Worm (Caenorhabditis elegans) whole organism, young adult: ENCODE data around the gene Y57G11C.28.
A peak's percentile ranks its signal among the peaks of the same experiment; 100 is the strongest.

Source experiments
- B0035.1 ChIP-seq: sonication (generic microtip); optimal IDR thresholded peaks from 2 replicates; lab custom pipeline; 2016; ENCODE audit warnings: missing genetic modification characterization, mild to moderate bottlenecking, missing compliant biosample characterization, missing genotype, missing genetic modification reagents
- F33H1.4 ChIP-seq: fragments of 200-800 bp; sonication (Bioruptor generic); IDR thresholded peaks from 2 replicates; pipeline ENCODE4 v1.3.6; 2022; ENCODE audit warnings: missing genetic modification reagents, missing genetic modification characterization, missing compliant biosample characterization
- F49E8.2 ChIP-seq: sonication (generic microtip); optimal IDR thresholded peaks from 3 replicates; lab custom pipeline; 2017; ENCODE audit warnings: missing genetic modification characterization, mild to moderate bottlenecking, missing compliant biosample characterization, antibody characterized with exemption, moderate library complexity; ENCODE audit not compliant: insufficient read depth
- K11D2.4 ChIP-seq: fragments of 200-800 bp; sonication (Bioruptor generic); IDR thresholded peaks from 2 replicates; pipeline ENCODE4 v1.3.6; 2022; ENCODE audit warnings: missing genetic modification reagents, missing genetic modification characterization, missing compliant biosample characterization
- K12H6.12 ChIP-seq: fragments of 200-800 bp; sonication (Bioruptor generic); optimal IDR thresholded peaks from 2 replicates; lab custom pipeline; 2018; ENCODE audit warnings: mild to moderate bottlenecking, missing genetic modification characterization, missing compliant biosample characterization
- T26A5.8 ChIP-seq: sonication (generic microtip); optimal IDR thresholded peaks from 2 replicates; lab custom pipeline; 2016; ENCODE audit warnings: missing genetic modification characterization, missing compliant biosample characterization
- Y56A3A.18 ChIP-seq: fragments of 200-800 bp; sonication (Bioruptor generic); IDR thresholded peaks from 2 replicates; pipeline ENCODE4 v1.3.6; 2022; ENCODE audit warnings: missing genetic modification reagents, missing genetic modification characterization, missing compliant biosample characterization
- Y79H2A.3 ChIP-seq: fragments of 200-800 bp; sonication (Bioruptor generic); conservative IDR thresholded peaks from 2 replicates; pipeline ENCODE4 v1.3.6; 2022; ENCODE audit warnings: missing genetic modification reagents, missing genetic modification characterization, missing compliant biosample characterization
- akir-1 ChIP-seq: fragments of 200-800 bp; sonication (Bioruptor generic); optimal IDR thresholded peaks from 2 replicates; lab custom pipeline; 2018; ENCODE audit warnings: mild to moderate bottlenecking, missing genetic modification characterization, moderate library complexity, missing compliant biosample characterization
- aptf-3 ChIP-seq: fragments of 200-800 bp; sonication (Bioruptor generic); IDR thresholded peaks from 2 replicates; pipeline ENCODE4 v1.3.6; 2022; ENCODE audit warnings: missing genetic modification characterization, missing compliant biosample characterization
- attf-6 ChIP-seq: fragments of 200-800 bp; sonication (Bioruptor generic); IDR thresholded peaks from 2 replicates; pipeline ENCODE4 v1.3.6; 2022; ENCODE audit warnings: missing genetic modification reagents, missing genetic modification characterization, missing compliant biosample characterization
- bed-2 ChIP-seq: fragments of 200-800 bp; sonication (Bioruptor generic); IDR thresholded peaks from 2 replicates; pipeline ENCODE4 v1.3.6; 2022; ENCODE audit warnings: missing genetic modification reagents, missing genetic modification characterization, missing compliant biosample characterization
- egl-18 ChIP-seq: fragments of 200-800 bp; sonication (Bioruptor generic); IDR thresholded peaks from 2 replicates; pipeline ENCODE4 v1.3.6; 2022; ENCODE audit warnings: missing genetic modification reagents, missing genetic modification characterization, missing compliant biosample characterization
- egl-44 ChIP-seq: fragments of 200-800 bp; sonication (Bioruptor generic); IDR thresholded peaks from 2 replicates; pipeline ENCODE4 v1.3.6; 2022; ENCODE audit warnings: missing genetic modification reagents, missing genetic modification characterization, missing compliant biosample characterization
- ekl-4 ChIP-seq: fragments of 200-800 bp; sonication (Bioruptor generic); IDR thresholded peaks from 2 replicates; pipeline ENCODE4 v1.3.6; 2022; ENCODE audit warnings: missing genetic modification reagents, missing genetic modification characterization, missing compliant biosample characterization
- hlh-26 ChIP-seq: fragments of 200-800 bp; sonication (Bioruptor generic); conservative IDR thresholded peaks from 2 replicates; pipeline ENCODE4 v1.3.6; 2022; ENCODE audit warnings: missing genetic modification reagents, missing genetic modification characterization, missing compliant biosample characterization
- hrde-1 ChIP-seq: sonication (generic microtip); optimal IDR thresholded peaks from 2 replicates; lab custom pipeline; 2016; ENCODE audit warnings: missing genetic modification characterization, mild to moderate bottlenecking, missing compliant biosample characterization, moderate library complexity, missing genotype, missing genetic modification reagents, borderline replicate concordance
- hsf-1 ChIP-seq: fragments of 200-800 bp; sonication (Bioruptor generic); IDR thresholded peaks from 2 replicates; pipeline ENCODE4 v1.3.6; 2022; ENCODE audit warnings: missing genetic modification reagents, missing genetic modification characterization, missing compliant biosample characterization
- lin-54 ChIP-seq: fragments of 200-800 bp; sonication (Bioruptor generic); optimal IDR thresholded peaks from 2 replicates; lab custom pipeline; 2018; ENCODE audit warnings: mild to moderate bottlenecking, missing genetic modification characterization, missing compliant biosample characterization
- lsl-1 ChIP-seq: fragments of 200-800 bp; sonication (Bioruptor generic); optimal IDR thresholded peaks from 2 replicates; lab custom pipeline; 2018; ENCODE audit warnings: mild to moderate bottlenecking, missing genetic modification characterization, moderate library complexity, missing compliant biosample characterization
- mxl-1 ChIP-seq: sonication (generic microtip); optimal IDR thresholded peaks from 2 replicates; lab custom pipeline; 2016; ENCODE audit warnings: missing genetic modification characterization, missing compliant biosample characterization
- nfya-2 ChIP-seq: fragments of 200-800 bp; sonication (Bioruptor generic); IDR thresholded peaks from 2 replicates; pipeline ENCODE4 v1.3.6; 2022; ENCODE audit warnings: missing genetic modification reagents, missing genetic modification characterization, missing compliant biosample characterization
- nhr-120 ChIP-seq: fragments of 200-800 bp; sonication (Bioruptor generic); IDR thresholded peaks from 2 replicates; pipeline ENCODE4 v1.3.6; 2022; ENCODE audit warnings: missing genetic modification characterization, missing compliant biosample characterization
- nhr-179 ChIP-seq: sonication (generic microtip); optimal IDR thresholded peaks from 2 replicates; lab custom pipeline; 2016; ENCODE audit warnings: mild to moderate bottlenecking, missing genetic modification characterization, missing compliant biosample characterization
- nhr-90 ChIP-seq: sonication (generic microtip); optimal IDR thresholded peaks from 2 replicates; lab custom pipeline; 2016; ENCODE audit warnings: missing genotype, mild to moderate bottlenecking, missing genetic modification characterization, missing compliant biosample characterization
- pha-4 ChIP-seq: fragments of 150-350 bp; sonication (generic microtip); optimal IDR thresholded peaks from 2 replicates; lab custom pipeline; 2014; ENCODE audit warnings: missing biosample characterization, missing genetic modification reagents, missing genetic modification characterization
- sea-2 ChIP-seq: fragments of 200-800 bp; sonication (Bioruptor generic); IDR thresholded peaks from 2 replicates; pipeline ENCODE4 v1.3.6; 2022; ENCODE audit warnings: missing genetic modification characterization, missing compliant biosample characterization
- snpc-1.1 ChIP-seq: sonication (generic microtip); optimal IDR thresholded peaks from 2 replicates; lab custom pipeline; 2017; ENCODE audit warnings: missing genetic modification characterization, mild to moderate bottlenecking, missing compliant biosample characterization, antibody characterized with exemption, moderate library complexity, missing genotype, missing genetic modification reagents; ENCODE audit not compliant: insufficient read depth
- snpc-4 ChIP-seq, 5 experiments: fragments of 150-350 bp in 1 of 5; sonication (generic microtip) in 4 of 5; optimal IDR thresholded peaks; 2 replicates each; lab custom pipeline; 2014 to 2018; ENCODE audit warnings: missing genetic modification characterization in 5 of 5, missing biosample characterization in 3 of 5, antibody characterized with exemption in 2 of 5, mild to moderate bottlenecking in 2 of 5, missing compliant biosample characterization in 2 of 5, missing genotype in 2 of 5, moderate library complexity in 2 of 5, missing genetic modification reagents in 1 of 5
- tbx-9 ChIP-seq: sonication (generic microtip); optimal IDR thresholded peaks from 2 replicates; lab custom pipeline; 2016; ENCODE audit warnings: borderline replicate concordance, missing genetic modification characterization, inconsistent platforms, missing compliant biosample characterization
- unc-130 ChIP-seq: sonication (generic microtip); optimal IDR thresholded peaks from 2 replicates; lab custom pipeline; 2016; ENCODE audit warnings: missing genetic modification reagents, missing genetic modification characterization, missing compliant biosample characterization
- xnd-1 ChIP-seq: sonication (generic microtip); optimal IDR thresholded peaks from 2 replicates; lab custom pipeline; 2016; ENCODE audit warnings: missing genotype, missing genetic modification reagents, missing genetic modification characterization, missing compliant biosample characterization
- ztf-25 ChIP-seq: fragments of 200-800 bp; sonication (Bioruptor generic); IDR thresholded peaks from 2 replicates; pipeline ENCODE4 v1.3.6; 2022; ENCODE audit warnings: missing genetic modification reagents, missing genetic modification characterization, missing compliant biosample characterization
- ztf-26 ChIP-seq: sonication (generic microtip); optimal IDR thresholded peaks from 2 replicates; lab custom pipeline; 2017; ENCODE audit warnings: missing genetic modification characterization, missing compliant biosample characterization

The Y57G11C.28 gene

ce11 chrIV:14888889-14889664, 40.4 kb upstream of the Y57G11C.28 start (continued):
- TF ChIP-seq attf-6 (GFP tag; lab: Robert Waterston, UW) (peak; percentile 97), Y56A3A.18 (GFP tag; lab: Robert Waterston, UW) (no peak), hlh-26 (GFP tag; lab: Robert Waterston, UW) (no peak), K12H6.12 (tag; lab: Kevin White, UChicago) (no peak), F33H1.4 (no peak), T26A5.8 (no peak), mxl-1 (tag; lab: Kevin White, UChicago) (peak; percentile 29), nhr-179 (tag; lab: Kevin White, UChicago) (no peak), pha-4 (tag; lab: Kevin White, UChicago) (no peak), hrde-1 (tag; lab: Kevin White, UChicago) (no peak), tbx-9 (tag; lab: Kevin White, UChicago) (no peak), egl-18 (no peak), K11D2.4 (no peak), nhr-90 (tag; lab: Kevin White, UChicago) (peak; percentile 38)

- TF ChIP-seq lsl-1 (GFP tag; lab: Kevin White, UChicago) (no peak), K12H6.12 (tag; lab: Kevin White, UChicago) (no peak), hrde-1 (tag; lab: Kevin White, UChicago) (no peak), lin-54 (GFP tag; lab: Kevin White, UChicago) (no peak), akir-1 (no peak), F49E8.2 (no peak), hsf-1 (no peak), Y79H2A.3 (no peak), sea-2 (no peak), snpc-1.1 (tag; lab: Kevin White, UChicago) (no peak), nhr-90 (tag; lab: Kevin White, UChicago) (no peak), B0035.1 (tag; lab: Kevin White, UChicago) (no peak), nhr-120 (GFP tag; lab: Robert Waterston, UW) (no peak), aptf-3 (GFP tag; lab: Robert Waterston, UW) (no peak), mxl-1 (tag; lab: Kevin White, UChicago) (no peak), ztf-26 (tag; lab: Kevin White, UChicago) (no peak), ekl-4 (GFP tag; lab: Robert Waterston, UW) (no peak), egl-44 (GFP tag; lab: Robert Waterston, UW) (no peak), unc-130 (GFP tag; lab: Kevin White, UChicago) (no peak)
Observed at ce11 chrIV:14890914-14891313, 38.6 kb upstream of the Y57G11C.28 start.

- TF ChIP-seq xnd-1 (tag; lab: Kevin White, UChicago), result no peak
- no peak for TF ChIP-seq snpc-4 (GFP tag; optimal IDR thresholded peaks at IDR 0.05; lab: Kevin White, UChicago)
- TF ChIP-seq snpc-4 (tag; optimal IDR thresholded peaks at IDR 0.05; lab: Kevin White, UChicago), result peak in 3 of 4 experiments; percentile 11 to 52 (median 46)
- TF ChIP-seq F49E8.2, result no peak
- no peak for TF ChIP-seq nfya-2 (GFP tag; lab: Robert Waterston, UW)
- no peak for TF ChIP-seq ztf-25 (GFP tag; lab: Robert Waterston, UW)
- 0 out of 2 replicates have a peak, but pooled peaks have one; percentile 58 for TF ChIP-seq attf-6 (GFP tag; lab: Robert Waterston, UW)
- TF ChIP-seq F33H1.4, result no peak
- TF ChIP-seq bed-2 (GFP tag; lab: Robert Waterston, UW), result no peak
- no peak for TF ChIP-seq snpc-1.1 (tag; lab: Kevin White, UChicago)
- TF ChIP-seq, all 124 proteins: peak for 2
Observed at ce11 chrIV:14891996-14892395, 37.5 kb upstream of the Y57G11C.28 start.
